Worm (Caenorhabditis elegans) whole organism, late embryonic: Measurements from ENCODE around the gene nhr-288.

Experiments used
- Y22D7AL.16 ChIP-seq: sonication (generic microtip); optimal IDR thresholded peaks from 2 replicates; lab custom pipeline; 2016; ENCODE audit warnings: missing genetic modification characterization, missing compliant biosample characterization
- ahr-1 ChIP-seq: sonication (generic microtip); optimal IDR thresholded peaks from 2 replicates; lab custom pipeline; 2016; ENCODE audit warnings: missing genetic modification characterization, missing compliant biosample characterization
- ama-1 ChIP-seq: fragments of 150-350 bp; optimal IDR thresholded peaks from 2 replicates; lab custom pipeline; 2014
- ceh-19 ChIP-seq: fragments of 200-800 bp; sonication (Bioruptor generic); optimal IDR thresholded peaks from 2 replicates; lab custom pipeline; 2018; ENCODE audit warnings: mild to moderate bottlenecking, missing genetic modification characterization, missing compliant biosample characterization
- ceh-2 ChIP-seq: sonication (generic microtip); optimal IDR thresholded peaks from 2 replicates; lab custom pipeline; 2016; ENCODE audit warnings: missing genotype, missing genetic modification characterization, missing compliant biosample characterization
- ceh-34 ChIP-seq: sonication (generic microtip); optimal IDR thresholded peaks from 2 replicates; lab custom pipeline; 2016; ENCODE audit warnings: mild to moderate bottlenecking, missing genetic modification characterization, missing compliant biosample characterization
- dve-1 ChIP-seq: sonication (generic microtip); optimal IDR thresholded peaks from 2 replicates; lab custom pipeline; 2017; ENCODE audit warnings: antibody characterized with exemption, mild to moderate bottlenecking, missing genetic modification characterization, missing compliant biosample characterization
- elt-2 ChIP-seq: sonication (generic microtip); optimal IDR thresholded peaks from 2 replicates; lab custom pipeline; 2016; ENCODE audit warnings: missing genetic modification reagents, missing genetic modification characterization, missing compliant biosample characterization
- ets-4 ChIP-seq: sonication (generic microtip); optimal IDR thresholded peaks from 2 replicates; lab custom pipeline; 2016; ENCODE audit warnings: missing genetic modification characterization, missing compliant biosample characterization
- fkh-10 ChIP-seq: fragments of 150-350 bp; optimal IDR thresholded peaks from 2 replicates; lab custom pipeline; 2014; ENCODE audit warnings: missing biosample characterization, missing genetic modification reagents, missing genetic modification characterization
- gmeb-2 ChIP-seq: sonication (generic microtip); optimal IDR thresholded peaks from 2 replicates; lab custom pipeline; 2016; ENCODE audit warnings: missing genetic modification characterization, inconsistent platforms, missing compliant biosample characterization
- pha-4 ChIP-seq: fragments of 150-350 bp; optimal IDR thresholded peaks from 2 replicates; lab custom pipeline; 2018; ENCODE audit warnings: missing biosample characterization, missing genetic modification reagents, missing genetic modification characterization
- sox-2 ChIP-seq: fragments of 200-800 bp; sonication (Bioruptor generic); IDR thresholded peaks from 2 replicates; pipeline ENCODE4 v1.3.6; 2022; ENCODE audit warnings: missing genetic modification reagents, missing genetic modification characterization, missing compliant biosample characterization
- ztf-16 ChIP-seq: sonication (generic microtip); optimal IDR thresholded peaks from 2 replicates; lab custom pipeline; 2017; ENCODE audit warnings: missing genetic modification characterization, missing compliant biosample characterization

- TF ChIP-seq ama-1 (no peak), dve-1 (tag; lab: Kevin White, UChicago) (no peak), ceh-2 (no peak), fkh-10 (GFP tag; lab: Kevin White, UChicago) (no peak), Y22D7AL.16 (tag; lab: Kevin White, UChicago) (no peak), gmeb-2 (tag; lab: Kevin White, UChicago) (no peak), ceh-34 (no peak), sox-2 (no peak), pha-4 (tag; lab: Kevin White, UChicago) (no peak), ceh-19 (no peak), ets-4 (tag; lab: Kevin White, UChicago) (no peak), ztf-16 (no peak), ahr-1 (no peak), elt-2 (tag; lab: Kevin White, UChicago) (no peak)
These were observed 43.8 kb upstream of the nhr-288 start, which contains the start of gene srw-83 for ce11 chrV:18426280-18426679.
